Fruit fly (Drosophila melanogaster) whole organism, embryonic: ENCODE measurements around the gene CG5188.

Experiments
- Atf-2 ChIP-seq: fragments of 200-800 bp; sonication (Bioruptor generic); optimal IDR thresholded peaks from 2 replicates; lab custom pipeline; 2016; ENCODE audit warnings: missing biosample characterization, missing genetic modification characterization
- Atf3 ChIP-seq: fragments of 200-800 bp; sonication (Bioruptor generic); optimal IDR thresholded peaks from 3 replicates; lab custom pipeline; 2016; ENCODE audit warnings: missing biosample characterization, missing genetic modification characterization
- CG12104 ChIP-seq: fragments of 200-800 bp; sonication (Bioruptor generic); optimal IDR thresholded peaks from 3 replicates; lab custom pipeline; 2016; ENCODE audit warnings: missing biosample characterization, missing genetic modification characterization
- CG12219 ChIP-seq: fragments of 200-800 bp; sonication (Bioruptor generic); optimal IDR thresholded peaks from 3 replicates; lab custom pipeline; 2018; ENCODE audit warnings: missing biosample characterization, mild to moderate bottlenecking, missing genetic modification characterization
- CG12659 ChIP-seq: fragments of 200-800 bp; sonication (Bioruptor generic); optimal IDR thresholded peaks from 3 replicates; lab custom pipeline; 2017; ENCODE audit warnings: mild to moderate bottlenecking, missing biosample characterization, missing genetic modification reagents, missing genetic modification characterization
- CG13894 ChIP-seq: fragments of 200-800 bp; sonication (Bioruptor generic); optimal IDR thresholded peaks from 3 replicates; lab custom pipeline; 2018; ENCODE audit warnings: missing biosample characterization, mild to moderate bottlenecking, missing genetic modification characterization, moderate library complexity
- CG16863 ChIP-seq: fragments of 200-800 bp; sonication (Bioruptor generic); optimal IDR thresholded peaks from 3 replicates; lab custom pipeline; 2016; ENCODE audit warnings: missing biosample characterization, missing genetic modification characterization
- CG17612 ChIP-seq: fragments of 200-800 bp; sonication (Bioruptor generic); IDR thresholded peaks from 2 replicates; pipeline ENCODE4 v1.3.6; 2022; ENCODE audit warnings: missing biosample characterization, missing genetic modification characterization
- CG18764 ChIP-seq: fragments of 200-800 bp; sonication (Bioruptor generic); optimal IDR thresholded peaks from 3 replicates; lab custom pipeline; 2016; ENCODE audit warnings: missing biosample characterization, missing genetic modification characterization
- CG2678 ChIP-seq: fragments of 200-800 bp; sonication (Bioruptor generic); optimal IDR thresholded peaks from 3 replicates; lab custom pipeline; 2019; ENCODE audit warnings: missing biosample characterization, mild to moderate bottlenecking, missing genetic modification characterization, moderate library complexity
- CG2875 ChIP-seq: fragments of 200-800 bp; sonication (Bioruptor generic); optimal IDR thresholded peaks from 2 replicates; lab custom pipeline; 2017; ENCODE audit warnings: missing biosample characterization, mild to moderate bottlenecking, missing genetic modification characterization, missing genetic modification reagents
- CG3407 ChIP-seq: fragments of 200-800 bp; sonication (Bioruptor generic); optimal IDR thresholded peaks from 2 replicates; lab custom pipeline; 2018; ENCODE audit warnings: missing biosample characterization, mild to moderate bottlenecking, missing genetic modification characterization
- CG34376 ChIP-seq: fragments of 200-800 bp; sonication (Bioruptor generic); optimal IDR thresholded peaks from 2 replicates; lab custom pipeline; 2018; ENCODE audit warnings: missing biosample characterization, mild to moderate bottlenecking, missing genetic modification characterization
- CG3838 ChIP-seq: fragments of 200-800 bp; sonication (Bioruptor generic); optimal IDR thresholded peaks from 3 replicates; lab custom pipeline; 2016; ENCODE audit warnings: missing biosample characterization, missing genetic modification characterization
- CG4707 ChIP-seq: fragments of 200-800 bp; sonication (Bioruptor generic); optimal IDR thresholded peaks from 2 replicates; lab custom pipeline; 2018; ENCODE audit warnings: missing biosample characterization, mild to moderate bottlenecking, missing genetic modification characterization, moderate library complexity
- CG6175 ChIP-seq: fragments of 200-800 bp; sonication (Bioruptor generic); IDR thresholded peaks from 3 replicates; pipeline ENCODE4 v1.3.6; 2022; ENCODE audit warnings: missing biosample characterization, missing genetic modification characterization
- CG6689 ChIP-seq: fragments of 200-800 bp; sonication (Bioruptor generic); IDR thresholded peaks from 2 replicates; pipeline ENCODE4 v1.3.6; 2022; ENCODE audit warnings: missing biosample characterization, missing genetic modification characterization
- Camta ChIP-seq: fragments of 200-800 bp; sonication (Bioruptor generic); optimal IDR thresholded peaks from 2 replicates; lab custom pipeline; 2016; ENCODE audit warnings: missing biosample characterization, missing genetic modification characterization
- Chrac-16 ChIP-seq: fragments of 200-800 bp; sonication (Bioruptor generic); optimal IDR thresholded peaks from 3 replicates; lab custom pipeline; 2016; ENCODE audit warnings: missing biosample characterization, missing genetic modification characterization
- Dip2 ChIP-seq: fragments of 200-800 bp; sonication (Bioruptor generic); IDR thresholded peaks from 2 replicates; pipeline ENCODE4 v1.3.6; 2022; ENCODE audit warnings: missing biosample characterization, missing genetic modification characterization
- Dll ChIP-seq: fragments of 200-800 bp; sonication (Bioruptor generic); IDR thresholded peaks from 4 replicates; pipeline ENCODE4 v1.3.6; 2022; ENCODE audit warnings: missing biosample characterization, missing genetic modification characterization; ENCODE audit not compliant: partially characterized antibody
- Drgx ChIP-seq: fragments of 200-800 bp; sonication (Bioruptor generic); IDR thresholded peaks from 2 replicates; pipeline ENCODE4 v1.3.6; 2022; ENCODE audit warnings: missing biosample characterization, missing genetic modification characterization
- HLH3B ChIP-seq: fragments of 200-800 bp; sonication (Bioruptor generic); IDR thresholded peaks from 2 replicates; pipeline ENCODE4 v1.3.6; 2022; ENCODE audit warnings: missing biosample characterization, missing genetic modification characterization
- Hr78 ChIP-seq, 2 experiments: fragments of 200-800 bp in 1 of 2; fragments of >200 bp in 1 of 2; sonication (Bioruptor generic) in 1 of 2; optimal IDR thresholded peaks; 2 replicates each; lab custom pipeline; 2017 to 2019; ENCODE audit warnings: missing biosample characterization in 2 of 2, missing genetic modification characterization in 2 of 2, mild to moderate bottlenecking in 1 of 2, moderate library complexity in 1 of 2
- Mes4 ChIP-seq: fragments of 200-800 bp; sonication (Bioruptor generic); optimal IDR thresholded peaks from 2 replicates; lab custom pipeline; 2016; ENCODE audit warnings: missing biosample characterization, missing genetic modification characterization
- Myb ChIP-seq: fragments of 200-800 bp; sonication (Bioruptor generic); optimal IDR thresholded peaks from 2 replicates; lab custom pipeline; 2016; ENCODE audit warnings: missing biosample characterization, missing genetic modification characterization
- Nf-YB ChIP-seq: fragments of 200-800 bp; sonication (Bioruptor generic); optimal IDR thresholded peaks from 3 replicates; lab custom pipeline; 2019; ENCODE audit warnings: missing biosample characterization, mild to moderate bottlenecking, missing genetic modification characterization, moderate library complexity
- Oli ChIP-seq: fragments of 200-800 bp; sonication (Bioruptor generic); optimal IDR thresholded peaks from 2 replicates; lab custom pipeline; 2018; ENCODE audit warnings: missing biosample characterization, mild to moderate bottlenecking, missing genetic modification characterization, moderate library complexity
- Six4 ChIP-seq: fragments of 200-800 bp; sonication (Bioruptor generic); optimal IDR thresholded peaks from 2 replicates; lab custom pipeline; 2016; ENCODE audit warnings: missing biosample characterization, missing genetic modification characterization
- al ChIP-seq: fragments of 200-800 bp; sonication (Bioruptor generic); IDR thresholded peaks from 2 replicates; pipeline ENCODE4 v1.3.6; 2022; ENCODE audit warnings: missing biosample characterization, missing genetic modification characterization
- bab2 ChIP-seq: fragments of 200-800 bp; sonication (Bioruptor generic); optimal IDR thresholded peaks from 2 replicates; lab custom pipeline; 2016; ENCODE audit warnings: missing biosample characterization, missing genetic modification characterization
- dmrt99B ChIP-seq: fragments of 200-800 bp; sonication (Bioruptor generic); optimal IDR thresholded peaks from 2 replicates; lab custom pipeline; 2018; ENCODE audit warnings: missing biosample characterization, mild to moderate bottlenecking, missing genetic modification characterization, moderate library complexity
- dysf ChIP-seq: fragments of 200-800 bp; sonication (Bioruptor generic); IDR thresholded peaks from 3 replicates; pipeline ENCODE4 v1.3.6; 2022; ENCODE audit warnings: missing biosample characterization, missing genetic modification characterization
- fd64A ChIP-seq: fragments of 200-800 bp; sonication (Bioruptor generic); optimal IDR thresholded peaks from 3 replicates; lab custom pipeline; 2018; ENCODE audit warnings: missing biosample characterization, mild to moderate bottlenecking, missing genetic modification characterization
- gce ChIP-seq: fragments of 200-800 bp; sonication (Bioruptor generic); IDR thresholded peaks from 3 replicates; pipeline ENCODE4 v1.3.6; 2022; ENCODE audit warnings: missing biosample characterization, missing genetic modification characterization
- her ChIP-seq: fragments of 200-800 bp; sonication (Bioruptor generic); optimal IDR thresholded peaks from 2 replicates; lab custom pipeline; 2016; ENCODE audit warnings: missing biosample characterization, missing genetic modification characterization
- hkb ChIP-seq, 2 experiments: fragments of 200-800 bp in 1 of 2; fragments of >200 bp in 1 of 2; sonication (Bioruptor generic) in 1 of 2; IDR thresholded peaks in 1 of 2; optimal IDR thresholded peaks in 1 of 2; 2 replicates each; pipeline versions ENCODE4 v1.3.6 to Lab custom; 2017 to 2022; ENCODE audit warnings: missing biosample characterization in 1 of 2, missing genetic modification characterization in 1 of 2
- jumu ChIP-seq: fragments of 200-800 bp; sonication (Bioruptor generic); optimal IDR thresholded peaks from 3 replicates; lab custom pipeline; 2016; ENCODE audit warnings: missing biosample characterization, missing genetic modification characterization
- nau ChIP-seq: fragments of 200-800 bp; sonication (Bioruptor generic); optimal IDR thresholded peaks from 3 replicates; lab custom pipeline; 2017; ENCODE audit warnings: missing biosample characterization, mild to moderate bottlenecking, missing genetic modification characterization, missing genetic modification reagents
- pho ChIP-seq: fragments of 200-800 bp; sonication (Bioruptor generic); optimal IDR thresholded peaks from 2 replicates; lab custom pipeline; 2016; ENCODE audit warnings: missing biosample characterization, missing genetic modification characterization
- pros ChIP-seq: fragments of 200-800 bp; sonication (Bioruptor generic); optimal IDR thresholded peaks from 3 replicates; lab custom pipeline; 2019; ENCODE audit warnings: missing biosample characterization, mild to moderate bottlenecking, missing genetic modification characterization, moderate library complexity
- ro ChIP-seq: fragments of 200-800 bp; sonication (Bioruptor generic); IDR thresholded peaks from 2 replicates; pipeline ENCODE4 v1.3.6; 2022; ENCODE audit warnings: missing biosample characterization, missing genetic modification characterization
- schlank ChIP-seq: fragments of 200-800 bp; sonication (Bioruptor generic); optimal IDR thresholded peaks from 2 replicates; lab custom pipeline; 2018; ENCODE audit warnings: missing biosample characterization, mild to moderate bottlenecking, missing genetic modification characterization
- sna ChIP-seq: fragments of 200-800 bp; sonication (Bioruptor generic); IDR thresholded peaks from 2 replicates; pipeline ENCODE4 v1.3.6; 2022; ENCODE audit warnings: missing biosample characterization, missing genetic modification characterization; ENCODE audit not compliant: partially characterized antibody
- stwl ChIP-seq: fragments of 200-800 bp; sonication (Bioruptor generic); optimal IDR thresholded peaks from 3 replicates; lab custom pipeline; 2018; ENCODE audit warnings: missing biosample characterization, mild to moderate bottlenecking, missing genetic modification characterization, moderate library complexity
- tap ChIP-seq: fragments of 200-800 bp; optimal IDR thresholded peaks from 3 replicates; lab custom pipeline; 2019; ENCODE audit warnings: missing biosample characterization, mild to moderate bottlenecking, missing genetic modification characterization, moderate library complexity
- tgo ChIP-seq: fragments of 200-800 bp; sonication (Bioruptor generic); IDR thresholded peaks from 3 replicates; pipeline ENCODE4 v1.3.6; 2022; ENCODE audit warnings: missing biosample characterization, missing genetic modification characterization
- zen2 ChIP-seq: fragments of 200-800 bp; sonication (Bioruptor generic); IDR thresholded peaks from 3 replicates; pipeline ENCODE4 v1.3.6; 2022; ENCODE audit warnings: missing biosample characterization, missing genetic modification characterization; ENCODE audit not compliant: partially characterized antibody

CG5188 gene

dm6 chr2L:10387869-10388726 lies 40.5 kb upstream of the CG5188 start, which contains the start of gene da (continued):
- TF ChIP-seq CG13894 (tag; lab: Kevin White, UChicago) (peak; percentile 53), nau (GFP tag; lab: Kevin White, UChicago) (no peak), Atf-2 (GFP tag; lab: Kevin White, UChicago) (no peak), bab2 (no peak), dysf (peak; percentile 64; the same call in 2 of the 3 replicates), schlank (tag; lab: Kevin White, UChicago) (peak; percentile 9), her (peak; percentile 46), pho (GFP tag; lab: Kevin White, UChicago) (peak; percentile 73), CG12659 (GFP tag; lab: Kevin White, UChicago) (peak; percentile 91), Chrac-16 (GFP tag; lab: Kevin White, UChicago) (peak; percentile 56), gce (GFP tag; lab: Robert Waterston, UW) (no peak; the same call in 2 of the 3 replicates), CG6689 (GFP tag; lab: Robert Waterston, UW) (peak; percentile 64), sna (GFP tag; lab: Robert Waterston, UW) (no peak), CG2875 (GFP tag; lab: Kevin White, UChicago) (peak; percentile 25), Hr78 (GFP tag; optimal IDR thresholded peaks at IDR 0.05; lab: Kevin White, UChicago) (peak in 1 of 2 experiments; percentile 8), Six4 (GFP tag; lab: Kevin White, UChicago) (peak; percentile 15), CG3838 (GFP tag; lab: Kevin White, UChicago) (no peak), Mes4 (peak; percentile 30), CG12219 (peak; percentile 39), HLH3B (GFP tag; lab: Robert Waterston, UW) (peak; percentile 52), pros (no peak), Dip2 (no peak), tap (tag; lab: Kevin White, UChicago) (peak; percentile 60), Drgx (GFP tag; lab: Robert Waterston, UW) (peak; percentile 37; the same call in 1 of the 2 replicates), CG16863 (GFP tag; lab: Kevin White, UChicago) (peak; percentile 57), zen2 (GFP tag; lab: Robert Waterston, UW) (no peak), jumu (GFP tag; lab: Kevin White, UChicago) (peak; percentile 64), Atf3 (GFP tag; lab: Kevin White, UChicago) (peak; percentile 72), dmrt99B (tag; lab: Kevin White, UChicago) (peak; percentile 63), CG18764 (peak; percentile 33), fd64A (GFP tag; lab: Kevin White, UChicago) (no peak), ro (GFP tag; lab: Robert Waterston, UW) (no peak), CG2678 (peak; percentile 63), Dll (peak; percentile 46; the same call in 2 of the 4 replicates), CG17612 (GFP tag; lab: Robert Waterston, UW) (no peak), CG12104 (GFP tag; lab: Kevin White, UChicago) (no peak), CG34376 (GFP tag; lab: Kevin White, UChicago) (peak; percentile 16), CG3407 (GFP tag; lab: Kevin White, UChicago) (no peak), Nf-YB (GFP tag; lab: Kevin White, UChicago) (peak; percentile 38), Oli (tag; lab: Kevin White, UChicago) (no peak), tgo (GFP tag; lab: Robert Waterston, UW) (peak; percentile 57; the same call in 1 of the 3 replicates), hkb (optimal IDR thresholded peaks at IDR 0.05; lab: Kevin White, UChicago) (no peak), hkb (GFP tag; IDR thresholded peaks at IDR 0.05; lab: Robert Waterston, UW) (peak; percentile 54), CG4707 (GFP tag; lab: Kevin White, UChicago) (no peak), Camta (GFP tag; lab: Kevin White, UChicago) (peak; percentile 74), Myb (GFP tag; lab: Kevin White, UChicago) (peak; percentile 29), stwl (tag; lab: Kevin White, UChicago) (peak; percentile 65), al (peak; percentile 45), CG6175 (no peak)
